Worm (Caenorhabditis elegans) whole organism, L4 larva: ENCODE results near the gene srg-26.
A peak's percentile ranks its signal among the peaks of the same experiment; 100 is the strongest.

ENCODE experiments used
- aha-1 ChIP-seq: fragments of 150-350 bp; peaks from one replicate; lab custom pipeline; 2014; ENCODE audit warnings: missing biosample characterization, missing genetic modification characterization
- attf-4 ChIP-seq: sonication (generic microtip); optimal IDR thresholded peaks from 3 replicates; lab custom pipeline; 2017; ENCODE audit warnings: missing biosample characterization, missing genetic modification characterization
- hlh-30 ChIP-seq: sonication (generic microtip); optimal IDR thresholded peaks from 2 replicates; lab custom pipeline; 2017; ENCODE audit warnings: antibody characterized with exemption, mild to moderate bottlenecking, missing genetic modification characterization, missing compliant biosample characterization; ENCODE audit not compliant: insufficient read depth
- lin-39 ChIP-seq: fragments of 150-350 bp; optimal IDR thresholded peaks from 2 replicates; lab custom pipeline; 2014; ENCODE audit warnings: missing biosample characterization, missing genetic modification reagents, missing genetic modification characterization
- unc-130 ChIP-seq: sonication (generic microtip); optimal IDR thresholded peaks from 2 replicates; lab custom pipeline; 2016; ENCODE audit warnings: missing genetic modification reagents, missing genetic modification characterization, missing compliant biosample characterization

The srg-26 gene

ce11 chrV:5368792-5369191, 37.7 kb downstream of the srg-26 start, which contains the start of gene T09D3.9:
T09D3.9 (minus strand) TSS chrV:5368892.
- peak; percentile 2 for TF ChIP-seq aha-1 (tag; lab: Kevin White, UChicago)
- TF ChIP-seq lin-39 (tag; lab: Kevin White, UChicago): no peak

DNA sequence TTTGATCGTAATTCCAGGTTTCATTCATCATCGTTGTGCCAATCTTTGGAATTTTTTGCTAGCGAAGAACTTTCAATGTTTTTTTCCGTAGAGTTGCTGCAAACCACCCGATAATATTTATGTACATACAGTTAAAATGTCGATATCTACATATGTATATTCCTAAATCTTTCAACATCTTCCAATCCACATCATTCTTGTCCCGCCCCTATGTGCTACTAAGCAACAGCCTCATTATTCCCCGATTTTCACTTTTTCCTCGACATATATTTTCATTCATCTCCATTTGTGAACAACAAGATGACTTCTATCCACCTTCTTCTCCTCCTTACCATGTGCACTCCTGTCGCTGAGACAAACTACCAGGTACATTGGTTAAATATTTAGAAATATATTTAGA, 41.1 kb downstream of the srg-26 start, which contains the start of gene C35A11.3:
Gene C35A11.3 (plus strand): TSS at position 301 of the 400 bp plus-strand sequence.
- TF ChIP-seq attf-4 (tag; lab: Kevin White, UChicago) (no peak), unc-130 (GFP tag; lab: Kevin White, UChicago) (no peak), hlh-30 (tag; lab: Kevin White, UChicago) (no peak)
